Fruit fly (Drosophila melanogaster) whole organism, embryonic: Measurements from ENCODE around the gene Nf-YA.
A peak's percentile ranks its signal among the peaks of the same experiment; 100 is the strongest.

ENCODE experiments used
- Atf6 ChIP-seq: fragments of 200-800 bp; sonication (Bioruptor generic); IDR thresholded peaks from 2 replicates; pipeline ENCODE4 v1.3.6; 2022; ENCODE audit warnings: missing biosample characterization, missing genetic modification characterization
- CG11695 ChIP-seq: fragments of 200-800 bp; sonication (Bioruptor generic); IDR thresholded peaks from 3 replicates; pipeline ENCODE4 v1.3.6; 2022; ENCODE audit warnings: missing biosample characterization, missing genetic modification characterization
- CG13296 ChIP-seq: fragments of 200-800 bp; sonication (Bioruptor generic); optimal IDR thresholded peaks from 3 replicates; lab custom pipeline; 2018; ENCODE audit warnings: missing biosample characterization, mild to moderate bottlenecking, missing genetic modification characterization
- CG14710 ChIP-seq: fragments of 200-800 bp; sonication (Bioruptor generic); optimal IDR thresholded peaks from 3 replicates; lab custom pipeline; 2019; ENCODE audit warnings: missing biosample characterization, mild to moderate bottlenecking, missing genetic modification characterization, moderate library complexity
- CG17328 ChIP-seq: fragments of 200-800 bp; sonication (Bioruptor generic); IDR thresholded peaks from 2 replicates; pipeline ENCODE4 v1.3.6; 2022; ENCODE audit warnings: missing biosample characterization, missing genetic modification characterization
- CG17568 ChIP-seq: fragments of 200-800 bp; sonication (Bioruptor generic); optimal IDR thresholded peaks from 2 replicates; lab custom pipeline; 2018; ENCODE audit warnings: missing biosample characterization, mild to moderate bottlenecking, missing genetic modification characterization, moderate library complexity
- CG2116 ChIP-seq: fragments of 200-800 bp; sonication (Bioruptor generic); optimal IDR thresholded peaks from 3 replicates; lab custom pipeline; 2018; ENCODE audit warnings: missing biosample characterization, mild to moderate bottlenecking, missing genetic modification characterization
- CG30431 ChIP-seq: fragments of 200-800 bp; sonication (Bioruptor generic); optimal IDR thresholded peaks from 2 replicates; lab custom pipeline; 2017; ENCODE audit warnings: missing biosample characterization, missing genetic modification characterization
- CG3838 ChIP-seq: fragments of 200-800 bp; sonication (Bioruptor generic); optimal IDR thresholded peaks from 3 replicates; lab custom pipeline; 2016; ENCODE audit warnings: missing biosample characterization, missing genetic modification characterization
- CG3847 ChIP-seq: fragments of 200-800 bp; sonication (Bioruptor generic); IDR thresholded peaks from 2 replicates; pipeline ENCODE4 v1.3.6; 2022; ENCODE audit warnings: missing biosample characterization, missing genetic modification characterization
- CG4820 ChIP-seq: fragments of 200-800 bp; sonication (Bioruptor generic); optimal IDR thresholded peaks from 3 replicates; lab custom pipeline; 2016; ENCODE audit warnings: missing biosample characterization, missing genetic modification characterization
- CG6689 ChIP-seq: fragments of 200-800 bp; sonication (Bioruptor generic); IDR thresholded peaks from 2 replicates; pipeline ENCODE4 v1.3.6; 2022; ENCODE audit warnings: missing biosample characterization, missing genetic modification characterization
- CG6765 ChIP-seq: fragments of 200-800 bp; sonication (Bioruptor generic); optimal IDR thresholded peaks from 3 replicates; lab custom pipeline; 2017; ENCODE audit warnings: missing biosample characterization, mild to moderate bottlenecking, missing genetic modification characterization
- CG7372 ChIP-seq: fragments of 200-800 bp; sonication (Bioruptor generic); IDR thresholded peaks from 2 replicates; pipeline ENCODE4 v1.3.6; 2022; ENCODE audit warnings: missing biosample characterization, missing genetic modification characterization
- CG7556 ChIP-seq: fragments of 200-800 bp; sonication (Bioruptor generic); optimal IDR thresholded peaks from 2 replicates; lab custom pipeline; 2017; ENCODE audit warnings: missing biosample characterization, mild to moderate bottlenecking, missing genetic modification characterization
- CG7745 ChIP-seq: fragments of 200-800 bp; sonication (Bioruptor generic); optimal IDR thresholded peaks from 2 replicates; lab custom pipeline; 2018; ENCODE audit warnings: missing biosample characterization, mild to moderate bottlenecking, missing genetic modification characterization, moderate library complexity
- CG8290 ChIP-seq, 3 experiments: fragments of 200-800 bp; sonication (Bioruptor generic); optimal IDR thresholded peaks; 2 replicates each; lab custom pipeline; 2016 to 2019; ENCODE audit warnings: missing biosample characterization in 3 of 3, missing genetic modification characterization in 3 of 3, mild to moderate bottlenecking in 2 of 3, moderate library complexity in 1 of 3
- CG9609 ChIP-seq: fragments of 200-800 bp; sonication (Bioruptor generic); optimal IDR thresholded peaks from 3 replicates; lab custom pipeline; 2016; ENCODE audit warnings: missing biosample characterization, missing genetic modification characterization
- CG9797 ChIP-seq: fragments of 200-800 bp; sonication (Bioruptor generic); optimal IDR thresholded peaks from 3 replicates; lab custom pipeline; 2018; ENCODE audit warnings: missing biosample characterization, mild to moderate bottlenecking, missing genetic modification characterization
- CkIIα-i1 ChIP-seq: fragments of 200-800 bp; sonication (Bioruptor generic); IDR thresholded peaks from 2 replicates; pipeline ENCODE4 v1.3.6; 2022; ENCODE audit warnings: missing biosample characterization, missing genetic modification characterization
- Fer2 ChIP-seq: fragments of 200-800 bp; sonication (Bioruptor generic); optimal IDR thresholded peaks from 2 replicates; lab custom pipeline; 2018; ENCODE audit warnings: missing biosample characterization, mild to moderate bottlenecking, missing genetic modification characterization, moderate library complexity
- GATAe ChIP-seq: fragments of 200-800 bp; sonication (Bioruptor generic); conservative IDR thresholded peaks from 2 replicates; pipeline ENCODE4 v1.3.6; 2022; ENCODE audit warnings: missing biosample characterization, missing genetic modification characterization
- Mad ChIP-seq: fragments of 200-800 bp; sonication (Bioruptor generic); optimal IDR thresholded peaks from 2 replicates; lab custom pipeline; 2016; ENCODE audit warnings: missing biosample characterization, missing genetic modification characterization
- Mrtf ChIP-seq: fragments of 200-800 bp; sonication (Bioruptor generic); IDR thresholded peaks from 3 replicates; pipeline ENCODE4 v1.3.6; 2022; ENCODE audit warnings: missing biosample characterization, missing genetic modification characterization
- PHDP ChIP-seq: fragments of 200-800 bp; sonication (Bioruptor generic); optimal IDR thresholded peaks from 3 replicates; lab custom pipeline; 2018; ENCODE audit warnings: missing biosample characterization, mild to moderate bottlenecking, missing genetic modification characterization, moderate library complexity
- Usf ChIP-seq: fragments of 200-800 bp; sonication (Bioruptor generic); optimal IDR thresholded peaks from 2 replicates; lab custom pipeline; 2017; ENCODE audit warnings: missing genotype, missing biosample characterization, missing genetic modification characterization
- Vsx1 ChIP-seq: fragments of 200-800 bp; sonication (Bioruptor generic); optimal IDR thresholded peaks from 2 replicates; lab custom pipeline; 2017; ENCODE audit warnings: missing biosample characterization, mild to moderate bottlenecking, missing genetic modification characterization, missing genetic modification reagents
- ato ChIP-seq: fragments of 200-800 bp; sonication (Bioruptor generic); IDR thresholded peaks from 2 replicates; pipeline ENCODE4 v1.3.6; 2022; ENCODE audit warnings: missing biosample characterization, missing genetic modification characterization; ENCODE audit not compliant: partially characterized antibody
- caup ChIP-seq: fragments of 200-800 bp; sonication (Bioruptor generic); optimal IDR thresholded peaks from 3 replicates; lab custom pipeline; 2017; ENCODE audit warnings: missing biosample characterization, mild to moderate bottlenecking, missing genetic modification characterization, moderate library complexity; ENCODE audit not compliant: severe bottlenecking
- chm ChIP-seq: fragments of 200-800 bp; sonication (Bioruptor generic); IDR thresholded peaks from 2 replicates; pipeline ENCODE4 v1.3.6; 2022; ENCODE audit warnings: missing biosample characterization, missing genetic modification characterization
- ci ChIP-seq: fragments of 200-800 bp; sonication (Bioruptor generic); IDR thresholded peaks from 3 replicates; pipeline ENCODE4 v1.3.6; 2022; ENCODE audit warnings: missing biosample characterization, missing genetic modification characterization
- emc ChIP-seq: fragments of 200-800 bp; sonication (Bioruptor generic); optimal IDR thresholded peaks from 2 replicates; lab custom pipeline; 2016; ENCODE audit warnings: missing biosample characterization, missing genetic modification characterization
- fu2 ChIP-seq: fragments of 200-800 bp; sonication (Bioruptor generic); optimal IDR thresholded peaks from 2 replicates; lab custom pipeline; 2016; ENCODE audit warnings: missing biosample characterization, missing genetic modification characterization
- gem ChIP-seq: fragments of 200-800 bp; sonication (Bioruptor generic); optimal IDR thresholded peaks from 2 replicates; lab custom pipeline; 2019; ENCODE audit warnings: missing biosample characterization, mild to moderate bottlenecking, missing genetic modification characterization, moderate library complexity
- gsb-n ChIP-seq: fragments of 200-800 bp; sonication (Bioruptor generic); optimal IDR thresholded peaks from 3 replicates; lab custom pipeline; 2018; ENCODE audit warnings: missing biosample characterization, mild to moderate bottlenecking, missing genetic modification characterization
- lmd ChIP-seq: fragments of 200-800 bp; sonication (Bioruptor generic); IDR thresholded peaks from 2 replicates; pipeline ENCODE4 v1.3.6; 2022; ENCODE audit warnings: missing biosample characterization, missing genetic modification characterization
- mam ChIP-seq: fragments of 200-800 bp; sonication (Bioruptor generic); optimal IDR thresholded peaks from 3 replicates; lab custom pipeline; 2016; ENCODE audit warnings: missing biosample characterization, missing genetic modification characterization
- nmo ChIP-seq: fragments of 200-800 bp; sonication (Bioruptor generic); optimal IDR thresholded peaks from 2 replicates; lab custom pipeline; 2018; ENCODE audit warnings: missing biosample characterization, mild to moderate bottlenecking, missing genetic modification characterization, moderate library complexity
- pan ChIP-seq, 4 experiments: fragments of >200 bp in 3 of 4; fragments of 200-800 bp in 1 of 4; sonication (Bioruptor generic) in 1 of 4; optimal IDR thresholded peaks in 3 of 4; IDR thresholded peaks in 1 of 4; 2 replicates each; pipeline versions ENCODE4 v1.3.6 to Lab custom; 2017 to 2022; ENCODE audit warnings: missing biosample characterization in 2 of 4, missing genetic modification characterization in 2 of 4, mixed read lengths in 1 of 4
- peb ChIP-seq: fragments of 200-800 bp; sonication (Bioruptor generic); IDR thresholded peaks from 2 replicates; pipeline ENCODE4 v1.3.6; 2022; ENCODE audit warnings: missing biosample characterization, missing genetic modification characterization
- pita ChIP-seq: fragments of 200-800 bp; sonication (Bioruptor generic); optimal IDR thresholded peaks from 2 replicates; lab custom pipeline; 2017; ENCODE audit warnings: missing biosample characterization, mild to moderate bottlenecking, missing genetic modification characterization
- run ChIP-seq: fragments of 200-800 bp; sonication (Bioruptor generic); optimal IDR thresholded peaks from 3 replicates; lab custom pipeline; 2018; ENCODE audit warnings: missing biosample characterization, mild to moderate bottlenecking, missing genetic modification characterization
- sc ChIP-seq, 3 experiments: fragments of >200 bp in 2 of 3; fragments of 200-800 bp in 1 of 3; sonication (Bioruptor generic) in 1 of 3; optimal IDR thresholded peaks; 2 replicates in 2 of 3; 3 replicates in 1 of 3; lab custom pipeline; 2017; ENCODE audit warnings: mild to moderate bottlenecking in 1 of 3, missing biosample characterization in 1 of 3, missing genetic modification characterization in 1 of 3, missing genetic modification reagents in 1 of 3
- slbo ChIP-seq: fragments of 200-800 bp; sonication (Bioruptor generic); IDR thresholded peaks from 2 replicates; pipeline ENCODE4 v1.3.6; 2022; ENCODE audit warnings: missing biosample characterization, missing genetic modification characterization
- stc ChIP-seq: fragments of 200-800 bp; sonication (Bioruptor generic); IDR thresholded peaks from 2 replicates; pipeline ENCODE4 v1.3.6; 2022; ENCODE audit warnings: missing biosample characterization, missing genetic modification characterization
- unc-4 ChIP-seq: fragments of 200-800 bp; sonication (Bioruptor generic); IDR thresholded peaks from 2 replicates; pipeline ENCODE4 v1.3.6; 2022; ENCODE audit warnings: missing biosample characterization, missing genetic modification characterization; ENCODE audit not compliant: partially characterized antibody
- vvl ChIP-seq: fragments of 200-800 bp; sonication (Bioruptor generic); IDR thresholded peaks from 2 replicates; pipeline ENCODE4 v1.3.6; 2022; ENCODE audit warnings: missing biosample characterization, missing genetic modification characterization
- wek ChIP-seq: fragments of 200-800 bp; sonication (Bioruptor generic); optimal IDR thresholded peaks from 3 replicates; lab custom pipeline; 2018; ENCODE audit warnings: missing biosample characterization, mild to moderate bottlenecking, missing genetic modification characterization, moderate library complexity

The Nf-YA gene

DNA sequence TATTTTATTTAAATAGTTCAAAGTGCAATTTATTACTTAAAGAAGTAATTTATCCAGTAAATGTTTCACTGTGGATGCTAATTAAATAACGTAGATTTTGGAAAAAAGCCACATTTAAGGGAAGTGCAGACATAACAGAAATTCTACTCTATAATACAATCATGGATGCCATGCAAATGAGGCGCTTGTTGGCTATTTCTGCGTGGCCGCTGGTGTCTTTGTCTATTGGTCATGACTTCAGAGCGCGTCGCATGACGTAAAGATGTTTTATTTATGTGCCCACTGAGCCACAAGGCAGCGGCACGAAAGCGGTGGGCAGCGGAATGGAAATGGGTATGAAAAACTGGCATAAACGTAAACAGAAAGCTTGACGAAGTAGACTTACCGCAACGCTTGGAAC lies 16.2 kb downstream of the Nf-YA start (continued):
- TF ChIP-seq pan (optimal IDR thresholded peaks at IDR 0.05; lab: Kevin White, UChicago) = no peak
- TF ChIP-seq pan (GFP tag; optimal IDR thresholded peaks at IDR 0.05 in 1 of 2, IDR thresholded peaks at IDR 0.05 in 1 of 2) = peak in 1 of 2 experiments; percentile 24
- TF ChIP-seq nmo (GFP tag; lab: Kevin White, UChicago) = peak; percentile 16
- peak; percentile 13 for TF ChIP-seq mam
- peak; percentile 18; the same call in 1 of the 2 replicates for TF ChIP-seq lmd
- peak; percentile 24; the same call in 1 of the 3 replicates for TF ChIP-seq CG11695 (GFP tag; lab: Robert Waterston, UW)
- peak; percentile 21; the same call in 1 of the 2 replicates for TF ChIP-seq chm (GFP tag; lab: Robert Waterston, UW)
- TF ChIP-seq ci = peak; percentile 50; the same call in 1 of the 3 replicates
- TF ChIP-seq wek (GFP tag; lab: Kevin White, UChicago) = no peak

DNA sequence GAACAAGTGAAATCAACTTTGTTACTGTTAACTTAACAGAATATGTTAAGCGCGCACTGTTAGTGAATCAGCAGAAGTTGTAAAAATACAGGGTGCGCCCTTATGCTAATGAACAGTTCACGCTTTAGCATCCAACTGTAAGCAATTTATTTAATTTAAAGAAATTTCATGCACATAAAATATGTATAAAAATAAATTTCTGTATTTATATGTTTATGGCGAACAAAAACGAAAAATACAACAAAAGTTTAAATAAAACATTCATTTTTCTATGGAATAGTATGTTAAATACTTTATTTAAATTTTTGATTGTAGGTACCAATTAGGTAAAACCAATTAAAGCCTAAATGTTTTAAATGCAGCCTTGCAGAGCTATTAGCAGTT lies 17.5 kb downstream of the Nf-YA start:
- TF ChIP-seq gem (tag; lab: Kevin White, UChicago) (peak; percentile 65), CG17328 (GFP tag; lab: Robert Waterston, UW) (no peak), caup (no peak), Usf (GFP tag; lab: Kevin White, UChicago) (no peak), CG13296 (peak; percentile 42), CG6765 (GFP tag; lab: Kevin White, UChicago) (no peak), Atf6 (GFP tag; lab: Robert Waterston, UW) (peak; percentile 42; the same call in 1 of the 2 replicates), CG8290 (GFP tag; optimal IDR thresholded peaks at IDR 0.05; lab: Kevin White, UChicago) (no peak), CG8290 (tag; optimal IDR thresholded peaks at IDR 0.05; lab: Kevin White, UChicago) (no peak), CG3847 (0 out of 2 replicates have a peak, but pooled peaks have one; percentile 21), CG9797 (GFP tag; lab: Kevin White, UChicago) (no peak), fu2 (GFP tag; lab: Kevin White, UChicago) (no peak), slbo (GFP tag; lab: Robert Waterston, UW) (peak; percentile 31; the same call in 1 of the 2 replicates), lmd (no peak), CG17568 (GFP tag; lab: Kevin White, UChicago) (peak; percentile 42), run (tag; lab: Kevin White, UChicago) (no peak), peb (GFP tag; lab: Robert Waterston, UW) (no peak), CG6689 (GFP tag; lab: Robert Waterston, UW) (no peak), CG2116 (GFP tag; lab: Kevin White, UChicago) (peak; percentile 43), CG30431 (GFP tag; lab: Kevin White, UChicago) (no peak), CG14710 (peak; percentile 27), gsb-n (tag; lab: Kevin White, UChicago) (peak; percentile 45), vvl (GFP tag; lab: Robert Waterston, UW) (peak; percentile 91), Fer2 (tag; lab: Kevin White, UChicago) (no peak), unc-4 (GFP tag; lab: Robert Waterston, UW) (no peak), CG4820 (GFP tag; lab: Kevin White, UChicago) (no peak), Vsx1 (GFP tag; lab: Kevin White, UChicago) (peak; percentile 16), CG7372 (0 out of 2 replicates have a peak, but pooled peaks have one; percentile 12), PHDP (tag; lab: Kevin White, UChicago) (peak; percentile 79), CG9609 (GFP tag; lab: Kevin White, UChicago) (no peak), emc (GFP tag; lab: Kevin White, UChicago) (no peak), Mad (GFP tag; lab: Kevin White, UChicago) (no peak), CG7745 (tag; lab: Kevin White, UChicago) (no peak), ato (GFP tag; lab: Robert Waterston, UW) (no peak), CG3838 (GFP tag; lab: Kevin White, UChicago) (no peak), CG7556 (GFP tag; lab: Kevin White, UChicago) (peak; percentile 27), Mrtf (GFP tag; lab: Robert Waterston, UW) (no peak), stc (GFP tag; lab: Robert Waterston, UW) (0 out of 2 replicates have a peak, but pooled peaks have one; percentile 11), CkIIα-i1 (GFP tag; lab: Robert Waterston, UW) (no peak), sc (optimal IDR thresholded peaks at IDR 0.05; lab: Kevin White, UChicago) (no peak), sc (GFP tag; optimal IDR thresholded peaks at IDR 0.05; lab: Kevin White, UChicago) (no peak), GATAe (no peak), pita (GFP tag; lab: Kevin White, UChicago) (no peak)
